Fruit fly (Drosophila melanogaster): ENCODE measurements around the gene Kcmf1.
A peak's percentile ranks its signal among the peaks of the same experiment; 100 is the strongest.

The Kcmf1 gene

DNA sequence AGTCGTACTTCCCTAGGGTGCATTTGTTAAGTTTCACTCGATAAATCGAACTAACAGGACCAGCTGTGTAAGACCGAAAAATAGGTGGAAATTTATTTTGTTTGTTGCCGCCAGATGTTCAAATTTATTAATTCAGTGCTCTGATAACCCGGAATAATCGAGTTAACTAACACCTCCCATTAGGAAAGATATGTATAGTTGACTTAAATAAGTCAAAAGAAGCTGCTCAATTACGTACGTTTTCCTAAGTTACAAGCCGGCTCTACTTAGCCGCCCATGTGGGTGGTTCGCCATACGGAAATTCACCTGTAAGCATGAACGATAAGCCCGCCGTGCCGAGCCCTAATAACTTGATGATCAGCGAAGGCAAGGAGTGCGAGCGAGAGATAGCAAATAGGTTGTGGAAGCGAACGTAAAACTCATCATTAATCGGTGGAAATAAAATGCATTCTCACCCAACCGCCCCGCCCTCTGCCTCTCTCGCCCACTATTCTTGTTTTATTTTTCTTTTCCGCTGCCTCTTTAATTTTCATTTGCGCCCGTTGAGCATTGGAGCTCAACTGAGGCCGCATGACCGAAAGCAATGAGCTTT lies 39.2 kb upstream of the Kcmf1 start (continued):
- TF ChIP-seq Atf3 (GFP tag; optimal IDR thresholded peaks at IDR 0.05) (no peak), lov (optimal IDR thresholded peaks at IDR 0.05) (no peak), lov (GFP tag; IDR thresholded peaks at IDR 0.05) (no peak), gt (GFP tag; IDR thresholded peaks at IDR 0.05) (no peak), CG8359 (GFP tag; optimal IDR thresholded peaks at IDR 0.05; ENCODE audit: borderline replicate concordance) (peak; percentile 7), nmo (GFP tag; optimal IDR thresholded peaks at IDR 0.05) (peak; percentile 68), sim (GFP tag; IDR thresholded peaks at IDR 0.05) (no peak), CG13287 (GFP tag; IDR thresholded peaks at IDR 0.05; ENCODE audit: partially characterized antibody) (no peak), Awh (GFP tag; IDR thresholded peaks at IDR 0.05) (no peak), schlank (tag; optimal IDR thresholded peaks at IDR 0.05) (no peak), CG13894 (tag; optimal IDR thresholded peaks at IDR 0.05) (no peak), CG11247 (GFP tag; IDR thresholded peaks at IDR 0.05) (no peak), CG6765 (GFP tag; optimal IDR thresholded peaks at IDR 0.05) (peak; percentile 45), CG4730 (GFP tag; IDR thresholded peaks at IDR 0.05) (no peak), so (GFP tag; IDR thresholded peaks at IDR 0.05) (no peak), nom (GFP tag; optimal IDR thresholded peaks at IDR 0.05) (no peak), Nf-YC (tag; optimal IDR thresholded peaks at IDR 0.05) (no peak), CG8388 (GFP tag; optimal IDR thresholded peaks at IDR 0.05) (peak; percentile 24), bigmax (GFP tag; optimal IDR thresholded peaks at IDR 0.05) (no peak), CG2116 (GFP tag; optimal IDR thresholded peaks at IDR 0.05) (no peak), her (GFP tag; optimal IDR thresholded peaks at IDR 0.05) (no peak), CG11085 (GFP tag; IDR thresholded peaks at IDR 0.05) (no peak), CG32532 (GFP tag; IDR thresholded peaks at IDR 0.05) (no peak), CG3847 (GFP tag; IDR thresholded peaks at IDR 0.05) (no peak), mam (GFP tag; optimal IDR thresholded peaks at IDR 0.05) (peak; percentile 47), Fer2 (tag; optimal IDR thresholded peaks at IDR 0.05) (peak; percentile 4), eve (GFP tag; optimal IDR thresholded peaks at IDR 0.05) (peak in 1 of 2 experiments; percentile 4), CG13775 (GFP tag; optimal IDR thresholded peaks at IDR 0.05) (peak; percentile 53), Abd-B (GFP tag; optimal IDR thresholded peaks at IDR 0.05) (no peak), CG9215 (GFP tag; IDR thresholded peaks at IDR 0.05) (no peak), insv (GFP tag; optimal IDR thresholded peaks at IDR 0.05) (no peak), D (optimal IDR thresholded peaks at IDR 0.05) (peak; percentile 36), D (GFP tag; optimal IDR thresholded peaks at IDR 0.05) (peak; percentile 10), exex (tag; optimal IDR thresholded peaks at IDR 0.05) (peak; percentile 51), CG8089 (GFP tag; optimal IDR thresholded peaks at IDR 0.05) (no peak), chif (GFP tag; optimal IDR thresholded peaks at IDR 0.05) (peak in 1 of 2 experiments; percentile 18), Mes4 (GFP tag; optimal IDR thresholded peaks at IDR 0.05) (no peak), CG12104 (GFP tag; optimal IDR thresholded peaks at IDR 0.05) (no peak), Oli (tag; optimal IDR thresholded peaks at IDR 0.05) (peak; percentile 67), CG43689 (GFP tag; IDR thresholded peaks at IDR 0.05) (no peak), CG18619 (GFP tag; optimal IDR thresholded peaks at IDR 0.05) (peak; percentile 50), dimm (GFP tag; IDR thresholded peaks at IDR 0.05) (no peak), CG11456 (GFP tag; IDR thresholded peaks at IDR 0.05) (no peak), dpn (GFP tag; optimal IDR thresholded peaks at IDR 0.05) (peak in 1 of 2 experiments; percentile 31), CG16863 (GFP tag; optimal IDR thresholded peaks at IDR 0.05) (peak; percentile 8), slbo (GFP tag; IDR thresholded peaks at IDR 0.05) (no peak), CG17912 (GFP tag; optimal IDR thresholded peaks at IDR 0.05) (no peak), p53 (GFP tag; optimal IDR thresholded peaks at IDR 0.05) (no peak), Ptx1 (GFP tag; IDR thresholded peaks at IDR 0.05) (no peak), CG7745 (tag; optimal IDR thresholded peaks at IDR 0.05) (no peak), CrebB (tag; optimal IDR thresholded peaks at IDR 0.05) (no peak), zf30C (GFP tag; optimal IDR thresholded peaks at IDR 0.05) (no peak)
